Fruit fly (Drosophila melanogaster) whole organism, embryonic: ENCODE measurements around the gene CG14282.

Source experiments
- Atf6 ChIP-seq: fragments of 200-800 bp; sonication (Bioruptor generic); IDR thresholded peaks from 2 replicates; pipeline ENCODE4 v1.3.6; 2022; ENCODE audit warnings: missing biosample characterization, missing genetic modification characterization
- Awh ChIP-seq: fragments of 200-800 bp; sonication (Bioruptor generic); IDR thresholded peaks from 2 replicates; pipeline ENCODE4, ENCODE4 v1.3.6; 2022; ENCODE audit warnings: missing biosample characterization, missing genetic modification characterization
- CG10209 ChIP-seq: fragments of 200-800 bp; sonication (Bioruptor generic); optimal IDR thresholded peaks from 3 replicates; lab custom pipeline; 2017; ENCODE audit warnings: missing biosample characterization, mild to moderate bottlenecking, missing genetic modification characterization, missing genetic modification reagents
- CG15073 ChIP-seq: fragments of 200-800 bp; sonication (Bioruptor generic); optimal IDR thresholded peaks from 2 replicates; lab custom pipeline; 2016; ENCODE audit warnings: missing biosample characterization, missing genetic modification characterization
- CG15269 ChIP-seq: fragments of 200-800 bp; sonication (Bioruptor generic); optimal IDR thresholded peaks from 2 replicates; lab custom pipeline; 2018; ENCODE audit warnings: missing biosample characterization, mild to moderate bottlenecking, missing genetic modification characterization, moderate library complexity
- CG1647 ChIP-seq: fragments of 200-800 bp; sonication (Bioruptor generic); optimal IDR thresholded peaks from 3 replicates; lab custom pipeline; 2016; ENCODE audit warnings: missing biosample characterization, missing genetic modification characterization
- CG17361 ChIP-seq: fragments of 200-800 bp; sonication (Bioruptor generic); IDR thresholded peaks from 3 replicates; pipeline ENCODE4 v1.3.6; 2022; ENCODE audit warnings: missing biosample characterization, missing genetic modification characterization
- CG17829 ChIP-seq: fragments of 200-800 bp; optimal IDR thresholded peaks from 2 replicates; lab custom pipeline; 2019; ENCODE audit warnings: missing biosample characterization, mild to moderate bottlenecking, missing genetic modification characterization, moderate library complexity
- CG2120 ChIP-seq: fragments of 200-800 bp; sonication (Bioruptor generic); optimal IDR thresholded peaks from 3 replicates; lab custom pipeline; 2016; ENCODE audit warnings: missing biosample characterization, missing genetic modification characterization
- CG2678 ChIP-seq: fragments of 200-800 bp; sonication (Bioruptor generic); optimal IDR thresholded peaks from 3 replicates; lab custom pipeline; 2019; ENCODE audit warnings: missing biosample characterization, mild to moderate bottlenecking, missing genetic modification characterization, moderate library complexity
- CG30403 ChIP-seq: fragments of 200-800 bp; sonication (Bioruptor generic); optimal IDR thresholded peaks from 3 replicates; lab custom pipeline; 2016; ENCODE audit warnings: missing biosample characterization, missing genetic modification characterization
- CG33213 ChIP-seq: fragments of 200-800 bp; sonication (Bioruptor generic); optimal IDR thresholded peaks from 3 replicates; lab custom pipeline; 2016; ENCODE audit warnings: missing biosample characterization, missing genetic modification characterization
- CG4328 ChIP-seq: fragments of 200-800 bp; sonication (Bioruptor generic); optimal IDR thresholded peaks from 3 replicates; lab custom pipeline; 2017; ENCODE audit warnings: missing biosample characterization, missing genetic modification reagents, missing genetic modification characterization
- CG5245 ChIP-seq: fragments of 200-800 bp; sonication (Bioruptor generic); optimal IDR thresholded peaks from 3 replicates; lab custom pipeline; 2016; ENCODE audit warnings: missing biosample characterization, missing genetic modification characterization
- CG7839 ChIP-seq: fragments of 200-800 bp; sonication (Bioruptor generic); optimal IDR thresholded peaks from 3 replicates; lab custom pipeline; 2018; ENCODE audit warnings: missing biosample characterization, mild to moderate bottlenecking, missing genetic modification characterization, moderate library complexity
- CG8290 ChIP-seq, 3 experiments: fragments of 200-800 bp; sonication (Bioruptor generic); optimal IDR thresholded peaks; 2 replicates each; lab custom pipeline; 2016 to 2019; ENCODE audit warnings: missing biosample characterization in 3 of 3, missing genetic modification characterization in 3 of 3, mild to moderate bottlenecking in 2 of 3, moderate library complexity in 1 of 3
- Dip3 ChIP-seq: fragments of 200-800 bp; sonication (Bioruptor generic); optimal IDR thresholded peaks from 3 replicates; lab custom pipeline; 2016; ENCODE audit warnings: missing biosample characterization, missing genetic modification characterization
- Ets65A ChIP-seq: fragments of 200-800 bp; sonication (Bioruptor generic); peaks from one replicate; lab custom pipeline; 2016; ENCODE audit warnings: missing biosample characterization, missing genetic modification characterization
- Lhr ChIP-seq: fragments of 200-800 bp; sonication (Bioruptor generic); optimal IDR thresholded peaks from 3 replicates; lab custom pipeline; 2017; ENCODE audit warnings: mild to moderate bottlenecking, missing biosample characterization, missing genetic modification reagents, missing genetic modification characterization
- Med ChIP-seq: fragments of 200-800 bp; sonication (Bioruptor generic); peaks from one replicate; lab custom pipeline; 2016; ENCODE audit warnings: missing biosample characterization, missing genetic modification characterization, mild to moderate bottlenecking, inconsistent platforms, moderate library complexity
- Oli ChIP-seq: fragments of 200-800 bp; sonication (Bioruptor generic); optimal IDR thresholded peaks from 2 replicates; lab custom pipeline; 2018; ENCODE audit warnings: missing biosample characterization, mild to moderate bottlenecking, missing genetic modification characterization, moderate library complexity
- Optix ChIP-seq: fragments of 200-800 bp; sonication (Bioruptor generic); IDR thresholded peaks from 3 replicates; pipeline ENCODE4 v1.3.6; 2022; ENCODE audit warnings: missing biosample characterization, missing genetic modification characterization
- Rx ChIP-seq: fragments of 200-800 bp; sonication (Bioruptor generic); IDR thresholded peaks from 2 replicates; pipeline ENCODE4 v1.3.6; 2022; ENCODE audit warnings: missing biosample characterization, missing genetic modification characterization
- Sox100B ChIP-seq: fragments of 200-800 bp; sonication (Bioruptor generic); optimal IDR thresholded peaks from 3 replicates; lab custom pipeline; 2018; ENCODE audit warnings: missing biosample characterization, mild to moderate bottlenecking, missing genetic modification characterization
- Sox102F ChIP-seq: fragments of 200-800 bp; sonication (Bioruptor generic); optimal IDR thresholded peaks from 2 replicates; lab custom pipeline; 2018; ENCODE audit warnings: missing biosample characterization, mild to moderate bottlenecking, missing genetic modification characterization, moderate library complexity
- Spps ChIP-seq: fragments of 200-800 bp; sonication (Bioruptor generic); optimal IDR thresholded peaks from 2 replicates; lab custom pipeline; 2018; ENCODE audit warnings: missing biosample characterization, mild to moderate bottlenecking, missing genetic modification characterization
- ara ChIP-seq: fragments of 200-800 bp; sonication (Bioruptor generic); IDR thresholded peaks from 2 replicates; pipeline ENCODE4 v1.3.6; 2022; ENCODE audit warnings: missing biosample characterization, missing genetic modification characterization
- bab2 ChIP-seq: fragments of 200-800 bp; sonication (Bioruptor generic); optimal IDR thresholded peaks from 2 replicates; lab custom pipeline; 2016; ENCODE audit warnings: missing biosample characterization, missing genetic modification characterization
- chm ChIP-seq: fragments of 200-800 bp; sonication (Bioruptor generic); IDR thresholded peaks from 2 replicates; pipeline ENCODE4 v1.3.6; 2022; ENCODE audit warnings: missing biosample characterization, missing genetic modification characterization
- ci ChIP-seq: fragments of 200-800 bp; sonication (Bioruptor generic); IDR thresholded peaks from 3 replicates; pipeline ENCODE4 v1.3.6; 2022; ENCODE audit warnings: missing biosample characterization, missing genetic modification characterization
- crc ChIP-seq: fragments of 200-800 bp; sonication (Bioruptor generic); optimal IDR thresholded peaks from 2 replicates; lab custom pipeline; 2016; ENCODE audit warnings: missing biosample characterization, missing genetic modification characterization
- danr ChIP-seq: fragments of 200-800 bp; sonication (Bioruptor generic); IDR thresholded peaks from 2 replicates; pipeline ENCODE4 v1.3.6; 2022; ENCODE audit warnings: missing biosample characterization, missing genetic modification characterization
- dmrt99B ChIP-seq: fragments of 200-800 bp; sonication (Bioruptor generic); optimal IDR thresholded peaks from 2 replicates; lab custom pipeline; 2018; ENCODE audit warnings: missing biosample characterization, mild to moderate bottlenecking, missing genetic modification characterization, moderate library complexity
- fd102C ChIP-seq: fragments of 200-800 bp; sonication (Bioruptor generic); optimal IDR thresholded peaks from 2 replicates; lab custom pipeline; 2018; ENCODE audit warnings: missing biosample characterization, mild to moderate bottlenecking, missing genetic modification characterization, moderate library complexity
- gro ChIP-seq: fragments of 200-800 bp; sonication (Bioruptor generic); optimal IDR thresholded peaks from 2 replicates; lab custom pipeline; 2016; ENCODE audit warnings: missing biosample characterization, missing genetic modification characterization
- h ChIP-seq: fragments of >200 bp; optimal IDR thresholded peaks from 2 replicates; lab custom pipeline; 2017
- lab ChIP-seq: fragments of 200-800 bp; sonication (Bioruptor generic); optimal IDR thresholded peaks from 3 replicates; lab custom pipeline; 2017; ENCODE audit warnings: missing biosample characterization, missing genetic modification characterization, mild to moderate bottlenecking, moderate library complexity, missing genetic modification reagents
- lola ChIP-seq, 3 experiments: fragments of >200 bp in 2 of 3; fragments of 200-800 bp in 1 of 3; sonication (Bioruptor generic) in 1 of 3; optimal IDR thresholded peaks; 2 replicates each; lab custom pipeline; 2017 to 2019; ENCODE audit warnings: missing biosample characterization in 3 of 3, missing genetic modification characterization in 3 of 3, mild to moderate bottlenecking in 1 of 3, moderate library complexity in 1 of 3
- nau ChIP-seq: fragments of 200-800 bp; sonication (Bioruptor generic); optimal IDR thresholded peaks from 3 replicates; lab custom pipeline; 2017; ENCODE audit warnings: missing biosample characterization, mild to moderate bottlenecking, missing genetic modification characterization, missing genetic modification reagents
- oc ChIP-seq: fragments of 200-800 bp; sonication (Bioruptor generic); optimal IDR thresholded peaks from 2 replicates; lab custom pipeline; 2018; ENCODE audit warnings: missing biosample characterization, mild to moderate bottlenecking, missing genetic modification characterization, moderate library complexity
- phol ChIP-seq: fragments of 200-800 bp; sonication (Bioruptor generic); optimal IDR thresholded peaks from 3 replicates; lab custom pipeline; 2018; ENCODE audit warnings: missing biosample characterization, mild to moderate bottlenecking, missing genetic modification characterization, moderate library complexity
- sc ChIP-seq, 3 experiments: fragments of >200 bp in 2 of 3; fragments of 200-800 bp in 1 of 3; sonication (Bioruptor generic) in 1 of 3; optimal IDR thresholded peaks; 2 replicates in 2 of 3; 3 replicates in 1 of 3; lab custom pipeline; 2017; ENCODE audit warnings: mild to moderate bottlenecking in 1 of 3, missing biosample characterization in 1 of 3, missing genetic modification characterization in 1 of 3, missing genetic modification reagents in 1 of 3
- sqz ChIP-seq: fragments of 200-800 bp; sonication (Bioruptor generic); optimal IDR thresholded peaks from 3 replicates; lab custom pipeline; 2018; ENCODE audit warnings: missing biosample characterization, mild to moderate bottlenecking, missing genetic modification characterization
- stc ChIP-seq: fragments of 200-800 bp; sonication (Bioruptor generic); IDR thresholded peaks from 2 replicates; pipeline ENCODE4 v1.3.6; 2022; ENCODE audit warnings: missing biosample characterization, missing genetic modification characterization
- tin ChIP-seq: fragments of 200-800 bp; sonication (Bioruptor generic); optimal IDR thresholded peaks from 3 replicates; lab custom pipeline; 2016; ENCODE audit warnings: missing biosample characterization, missing genetic modification characterization
- tio ChIP-seq: fragments of 200-800 bp; sonication (Bioruptor generic); optimal IDR thresholded peaks from 2 replicates; lab custom pipeline; 2017; ENCODE audit warnings: missing biosample characterization, missing genetic modification characterization, inconsistent platforms
- yki ChIP-seq: fragments of >200 bp; optimal IDR thresholded peaks from 3 replicates; lab custom pipeline; 2018

The CG14282 gene

dm6 chr3R:19181214-19181613, 4.4 kb downstream of the CG14282 start (continued):
- TF ChIP-seq dmrt99B (peak; percentile 64), fd102C (GFP tag; lab: Kevin White, UChicago) (no peak), lola (GFP tag; optimal IDR thresholded peaks at IDR 0.05; lab: Kevin White, UChicago) (no peak), CG33213 (GFP tag; lab: Kevin White, UChicago) (no peak), CG2120 (GFP tag; lab: Kevin White, UChicago) (peak; percentile 12), Sox102F (GFP tag; lab: Kevin White, UChicago) (peak; percentile 35), CG2678 (tag; lab: Kevin White, UChicago) (peak; percentile 50), Optix (no peak), Awh (GFP tag; lab: Robert Waterston, UW) (no peak), tin (GFP tag; lab: Kevin White, UChicago) (peak; percentile 5), oc (tag; lab: Kevin White, UChicago) (no peak), Dip3 (no peak), CG17361 (GFP tag; lab: Robert Waterston, UW) (peak; percentile 35; the same call in 1 of the 3 replicates), chm (GFP tag; lab: Robert Waterston, UW) (no peak), ara (no peak), CG7839 (tag; lab: Kevin White, UChicago) (peak; percentile 46), CG17829 (tag; lab: Kevin White, UChicago) (no peak), yki (lab: Kevin White, UChicago) (no peak), CG15073 (GFP tag; lab: Kevin White, UChicago) (no peak), phol (tag; lab: Kevin White, UChicago) (peak; percentile 27), CG10209 (GFP tag; lab: Kevin White, UChicago) (no peak), CG8290 (GFP tag; optimal IDR thresholded peaks at IDR 0.05; lab: Kevin White, UChicago) (no peak), CG8290 (tag; optimal IDR thresholded peaks at IDR 0.05; lab: Kevin White, UChicago) (peak in 1 of 2 experiments; percentile 16), bab2 (GFP tag; lab: Kevin White, UChicago) (no peak), Oli (tag; lab: Kevin White, UChicago) (peak; percentile 20), lab (GFP tag; lab: Kevin White, UChicago) (no peak), CG30403 (GFP tag; lab: Kevin White, UChicago) (peak; percentile 10), crc (GFP tag; lab: Kevin White, UChicago) (no peak), Spps (tag; lab: Kevin White, UChicago) (no peak), CG5245 (GFP tag; lab: Kevin White, UChicago) (no peak), nau (no peak), ci (no peak), tio (no peak), Lhr (GFP tag; lab: Kevin White, UChicago) (no peak), Atf6 (GFP tag; lab: Robert Waterston, UW) (no peak), Rx (GFP tag; lab: Robert Waterston, UW) (no peak), h (no peak), danr (GFP tag; lab: Robert Waterston, UW) (no peak), Sox100B (peak; percentile 23), CG15269 (peak; percentile 56), CG4328 (GFP tag; lab: Kevin White, UChicago) (no peak), sc (optimal IDR thresholded peaks at IDR 0.05; lab: Kevin White, UChicago) (no peak), sc (GFP tag; optimal IDR thresholded peaks at IDR 0.05; lab: Kevin White, UChicago) (no peak), stc (GFP tag; lab: Robert Waterston, UW) (no peak), Med (peak; percentile 63), sqz (no peak), gro (no peak), CG1647 (GFP tag; lab: Kevin White, UChicago) (no peak), Ets65A (GFP tag; lab: Kevin White, UChicago) (peak; percentile 70)
- TF ChIP-seq, all 482 proteins: peak for 53
